Fruit fly (Drosophila melanogaster) whole organism, larva: ENCODE measurements around the gene ps.

Experiments
- noc ChIP-seq: fragments of 200-800 bp; sonication (Bioruptor generic); optimal IDR thresholded peaks from 3 replicates; lab custom pipeline; 2019; ENCODE audit warnings: missing biosample characterization, mild to moderate bottlenecking, missing genetic modification characterization, moderate library complexity

The ps gene

dm6 chr3R:9460488-9461150, 42.9 kb downstream of the ps start, which contains the start of gene GstZ2:
TSS of gene GstZ2 (minus strand) at chr3R:9460652.
- no peak for TF ChIP-seq noc (tag; lab: Kevin White, UChicago)

- no peak for TF ChIP-seq noc (tag; lab: Kevin White, UChicago)
Measured at dm6 chr3R:9468109-9468508, 50.4 kb downstream of the ps start.

dm6 chr3R:9480396-9480795, 62.7 kb downstream of the ps start:
- TF ChIP-seq noc (tag; lab: Kevin White, UChicago): no peak

- TF ChIP-seq noc (tag; lab: Kevin White, UChicago): no peak
Measured at dm6 chr3R:9487561-9487960, 69.8 kb downstream of the ps start.

dm6 chr3R:9487961-9488360, 70.2 kb downstream of the ps start:
- no peak for TF ChIP-seq noc (tag; lab: Kevin White, UChicago)

- no peak for TF ChIP-seq noc (tag; lab: Kevin White, UChicago)
Measured at dm6 chr3R:9488493-9488892, 70.8 kb downstream of the ps start.

- TF ChIP-seq noc (tag; lab: Kevin White, UChicago): no peak
Measured at dm6 chr3R:9491065-9491567, 73.4 kb downstream of the ps start.

- TF ChIP-seq noc (tag; lab: Kevin White, UChicago): no peak
Measured at dm6 chr3R:9492100-9492499, 74.4 kb downstream of the ps start.

dm6 chr3R:9493627-9494626, 76.2 kb downstream of the ps start, which contains the start of gene CG16779:
TSS of gene CG16779 (minus strand) at chr3R:9493677.
- peak; percentile 63 for TF ChIP-seq noc (tag; lab: Kevin White, UChicago)

- no peak for TF ChIP-seq noc (tag; lab: Kevin White, UChicago)
Measured at dm6 chr3R:9494627-9495009, 76.9 kb downstream of the ps start, which contains the start of gene phu. TSS of gene phu (plus strand) at chr3R:9494801.

dm6 chr3R:9496748-9497147, 79.0 kb downstream of the ps start:
- TF ChIP-seq noc (tag; lab: Kevin White, UChicago): no peak

dm6 chr3R:9499238-9499637, 81.5 kb downstream of the ps start:
- TF ChIP-seq noc (tag; lab: Kevin White, UChicago): no peak

dm6 chr3R:9500193-9501051, 82.7 kb downstream of the ps start:
- TF ChIP-seq noc (tag; lab: Kevin White, UChicago): peak; percentile 35

dm6 chr3R:9501489-9502415, 84.0 kb downstream of the ps start:
- TF ChIP-seq noc (tag; lab: Kevin White, UChicago): no peak
